Worm (Caenorhabditis elegans): ENCODE data around the gene nhr-264.
"Not testable (repeated sequence)": the region's sequence is repeated elsewhere in the genome, so short reads cannot be mapped to it uniquely, and the experiment has no call there.

The nhr-264 gene

DNA sequence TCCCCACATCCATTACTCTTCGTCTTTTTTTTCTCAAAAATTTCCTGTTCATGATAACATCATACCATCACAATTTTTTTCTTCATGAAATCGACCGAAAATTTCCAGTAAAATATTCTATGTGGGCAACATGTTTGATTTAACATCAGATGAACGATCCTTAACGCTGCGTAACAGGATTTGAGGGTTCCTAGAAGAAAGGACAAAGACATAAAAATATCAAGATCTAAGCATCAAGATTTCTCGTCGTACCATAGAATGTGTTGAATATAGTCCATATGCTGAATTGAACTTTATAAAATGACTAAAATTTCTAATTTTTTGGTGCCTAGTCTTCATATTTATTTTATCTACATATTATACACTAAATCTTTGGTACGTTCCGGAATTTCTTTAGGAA, 6.4 kb upstream of the nhr-264 start, which contains the start of gene F49C12.3:
Gene F49C12.3, plus strand, starts transcription at position 301 of the 400 bp plus-strand sequence.
- TF ChIP-seq sptf-1 (tag; optimal IDR thresholded peaks at IDR 0.05) (no peak), elt-1 (tag; optimal IDR thresholded peaks at IDR 0.05; ENCODE audit: borderline replicate concordance, insufficient read depth) (no peak), ceh-43 (GFP tag; optimal IDR thresholded peaks at IDR 0.05) (no peak), bed-3 (GFP tag; optimal IDR thresholded peaks at IDR 0.05) (no peak), lin-32 (GFP tag; optimal IDR thresholded peaks at IDR 0.05) (no peak), ceh-83 (GFP tag; optimal IDR thresholded peaks at IDR 0.05) (no peak), M03D4.4 (tag; optimal IDR thresholded peaks at IDR 0.05) (no peak), lsy-2 (tag; optimal IDR thresholded peaks at IDR 0.05) (no peak), pha-4 (tag; optimal IDR thresholded peaks at IDR 0.05) (no peak), ces-1 (GFP tag; optimal IDR thresholded peaks at IDR 0.05) (no peak), unc-120 (tag; optimal IDR thresholded peaks at IDR 0.05; ENCODE audit: poor library complexity, severe bottlenecking) (no peak), mls-2 (tag; optimal IDR thresholded peaks at IDR 0.05) (no peak), elt-3 (tag; optimal IDR thresholded peaks at IDR 0.05) (no peak), tbx-8 (GFP tag; optimal IDR thresholded peaks at IDR 0.05) (no peak), unc-39 (tag; optimal IDR thresholded peaks at IDR 0.05) (no peak), nhr-12 (tag; optimal IDR thresholded peaks at IDR 0.05) (no peak), hlh-1 (tag; optimal IDR thresholded peaks at IDR 0.05) (no peak)

DNA sequence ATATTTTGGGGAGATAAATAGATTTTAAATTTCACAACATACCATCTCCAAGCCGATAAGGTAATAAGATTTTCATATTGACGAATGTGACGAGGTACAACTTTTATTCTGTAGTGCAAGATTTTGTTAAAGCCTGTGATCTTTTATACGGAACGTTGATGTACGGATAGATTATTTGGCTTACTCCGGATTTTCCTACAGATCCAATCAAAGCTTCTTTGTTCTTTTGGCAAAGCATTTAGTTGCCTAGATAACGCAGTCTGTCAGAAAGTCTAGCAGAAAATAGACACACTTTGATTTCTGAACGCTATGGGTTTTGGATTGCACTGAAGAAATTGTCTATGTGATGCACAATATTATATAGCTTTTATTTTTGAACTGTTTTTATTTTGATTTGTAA, 5.4 kb upstream of the nhr-264 start, which contains the start of gene F49C12.2:
Gene F49C12.2, minus strand, starts transcription at position 101 of the 400 bp plus-strand sequence.
- no peak for TF ChIP-seq ceh-43 (GFP tag; optimal IDR thresholded peaks at IDR 0.05)
- TF ChIP-seq mls-2 (tag; optimal IDR thresholded peaks at IDR 0.05), result no peak
- TF ChIP-seq cnd-1 (tag; optimal IDR thresholded peaks at IDR 0.05), result no peak
- TF ChIP-seq elt-1 (tag; optimal IDR thresholded peaks at IDR 0.05; ENCODE audit: borderline replicate concordance, insufficient read depth), result no peak
- no peak for TF ChIP-seq drap-1 (GFP tag; optimal IDR thresholded peaks at IDR 0.05)
- TF ChIP-seq nhr-2 (tag; optimal IDR thresholded peaks at IDR 0.05), result no peak
- no peak for TF ChIP-seq ceh-83 (GFP tag; optimal IDR thresholded peaks at IDR 0.05)
- no peak for TF ChIP-seq pha-4 (tag; optimal IDR thresholded peaks at IDR 0.05)
- no peak for TF ChIP-seq nhr-237 (tag; optimal IDR thresholded peaks at IDR 0.05)
- TF ChIP-seq ceh-39 (tag; optimal IDR thresholded peaks at IDR 0.05), result no peak
- no peak for TF ChIP-seq nhr-28 (tag; optimal IDR thresholded peaks at IDR 0.05)
- TF ChIP-seq ztf-11 (tag; optimal IDR thresholded peaks at IDR 0.05), result no peak
- no peak for TF ChIP-seq flh-1 (GFP tag; optimal IDR thresholded peaks at IDR 0.05)
- TF ChIP-seq lin-32 (GFP tag; optimal IDR thresholded peaks at IDR 0.05), result no peak
- no peak for TF ChIP-seq unc-62 (GFP tag; optimal IDR thresholded peaks at IDR 0.05)
- no peak for TF ChIP-seq snpc-4 (tag; optimal IDR thresholded peaks at IDR 0.05)
- no peak for TF ChIP-seq zip-8 (tag; optimal IDR thresholded peaks at IDR 0.05)
- TF ChIP-seq elt-3 (tag; optimal IDR thresholded peaks at IDR 0.05), result no peak

DNA sequence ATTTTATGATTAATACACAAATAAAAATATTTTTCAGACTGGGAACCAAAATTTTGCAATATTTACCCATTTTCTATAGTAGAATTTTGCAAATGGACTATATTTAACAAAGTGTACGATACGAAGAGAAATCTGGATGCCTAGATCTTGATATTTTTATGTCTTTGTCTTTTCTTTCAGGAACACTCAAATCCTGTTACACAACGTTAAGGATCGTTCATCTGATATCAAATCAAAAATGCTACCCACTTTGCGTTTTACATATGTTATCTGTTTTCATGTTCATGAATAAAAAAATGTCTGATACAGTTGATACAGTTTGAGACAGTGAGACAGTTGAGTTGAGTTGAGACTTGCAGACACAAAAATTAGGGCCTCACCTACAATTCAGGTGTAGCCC, 2.6 kb upstream of the nhr-264 start, which contains the start of gene F49C12.1:
Gene F49C12.1, minus strand, starts transcription at position 70 of the 400 bp plus-strand sequence.
- TF ChIP-seq ceh-43 (GFP tag; optimal IDR thresholded peaks at IDR 0.05), result no peak

DNA sequence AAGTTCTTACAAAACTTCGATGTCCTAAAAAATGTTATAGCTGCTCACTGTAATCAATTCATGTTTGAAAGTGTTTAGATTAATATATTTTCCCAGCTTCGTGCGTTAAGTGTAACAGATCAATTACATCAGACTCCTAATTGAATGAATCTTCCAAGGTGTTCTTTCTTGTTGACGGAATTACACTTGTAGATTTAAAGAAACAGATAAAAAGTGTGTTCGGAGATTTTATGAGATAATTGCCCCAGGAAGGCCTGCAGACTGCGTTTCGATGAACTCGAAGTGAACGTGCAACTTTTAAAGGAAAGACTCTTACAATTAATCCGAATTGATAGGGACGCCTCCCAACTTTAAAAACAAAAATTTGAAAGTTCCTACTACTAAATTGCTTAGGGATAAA, 4.1 kb downstream of the nhr-264 start:
- TF ChIP-seq unc-62 (GFP tag; optimal IDR thresholded peaks at IDR 0.05) (no peak), sptf-1 (tag; optimal IDR thresholded peaks at IDR 0.05) (no peak), elt-3 (tag; optimal IDR thresholded peaks at IDR 0.05) (no peak), lin-32 (GFP tag; optimal IDR thresholded peaks at IDR 0.05) (no peak), blmp-1 (tag; optimal IDR thresholded peaks at IDR 0.05) (no peak), hlh-1 (tag; optimal IDR thresholded peaks at IDR 0.05) (no peak), M03D4.4 (tag; optimal IDR thresholded peaks at IDR 0.05) (no peak), mab-5 (tag; optimal IDR thresholded peaks at IDR 0.05) (no peak), zip-8 (tag; optimal IDR thresholded peaks at IDR 0.05) (no peak), unc-39 (tag; optimal IDR thresholded peaks at IDR 0.05) (no peak), mls-2 (tag; optimal IDR thresholded peaks at IDR 0.05) (no peak), pha-4 (tag; optimal IDR thresholded peaks at IDR 0.05) (no peak), ces-1 (GFP tag; optimal IDR thresholded peaks at IDR 0.05) (no peak), sem-2 (GFP tag; optimal IDR thresholded peaks at IDR 0.05) (no peak)

DNA sequence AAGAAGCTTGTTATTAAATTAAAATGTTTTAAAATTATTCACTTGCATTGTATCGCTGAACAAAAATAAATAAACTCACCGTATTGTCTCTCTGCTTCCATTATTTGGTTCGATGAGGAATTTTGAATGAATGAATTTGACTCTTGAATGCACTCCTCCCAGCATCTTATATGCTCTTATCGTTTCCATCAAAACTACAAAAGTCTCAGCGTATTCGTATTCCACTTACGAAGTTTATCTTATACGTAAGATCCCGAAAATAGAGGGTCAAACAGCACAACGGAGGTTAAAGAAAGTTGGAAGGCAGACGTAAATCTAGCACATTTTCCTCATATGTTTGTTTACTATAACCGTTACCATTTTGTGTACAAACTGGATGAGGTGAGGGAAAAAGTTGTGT, 7.4 kb downstream of the nhr-264 start, which contains the start of gene nhr-267:
Gene nhr-267, minus strand, starts transcription at position 101 of the 400 bp plus-strand sequence.
- TF ChIP-seq zip-8 (tag; optimal IDR thresholded peaks at IDR 0.05); flh-1 (GFP tag; optimal IDR thresholded peaks at IDR 0.05); elt-3 (tag; optimal IDR thresholded peaks at IDR 0.05): not testable (repeated sequence)

All from whole organism, mixed stage, embryonic.